Worm (Caenorhabditis elegans): ENCODE data around the gene srx-62.

srx-62 gene

ce11 chrV:3970410-3970809 is 25.3 kb downstream of the srx-62 start, which contains the start of gene cyp-34A9:
Gene cyp-34A9, minus strand, starts transcription at chrV:3970540.
- TF ChIP-seq pqm-1 (tag; optimal IDR thresholded peaks at IDR 0.05): peak; percentile 71
- TF ChIP-seq pha-4 (tag; optimal IDR thresholded peaks at IDR 0.05): peak; percentile 10
- TF ChIP-seq elt-2 (tag; optimal IDR thresholded peaks at IDR 0.05): peak; percentile 80
- TF ChIP-seq lin-39 (tag; optimal IDR thresholded peaks at IDR 0.05): no peak
- no peak for TF ChIP-seq ztf-11 (tag; optimal IDR thresholded peaks at IDR 0.05)

DNA sequence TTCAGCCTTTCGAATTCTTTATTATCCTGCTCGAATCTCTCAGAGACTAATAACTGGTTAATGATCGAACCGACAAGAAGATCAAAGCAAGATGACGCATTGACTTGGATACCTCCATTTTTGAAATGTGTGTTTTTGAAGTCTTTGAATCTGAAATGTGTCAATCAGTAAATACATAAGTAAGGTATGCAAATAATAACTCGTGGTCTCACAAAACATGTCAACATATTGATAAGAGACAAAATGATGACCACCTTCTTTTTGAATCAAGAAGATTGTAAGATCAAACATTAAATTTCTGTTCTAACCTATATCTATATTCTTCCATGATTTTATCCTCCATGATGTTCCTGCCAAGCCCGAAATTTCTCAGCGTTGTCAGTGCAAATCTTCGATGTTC is 26.1 kb downstream of the srx-62 start:
- no peak for TF ChIP-seq elt-3 (tag; optimal IDR thresholded peaks at IDR 0.05)
- peak; percentile 23 for TF ChIP-seq elt-2 (tag; optimal IDR thresholded peaks at IDR 0.05)

ce11 chrV:3968929-3969328 is 26.8 kb downstream of the srx-62 start:
- no peak for TF ChIP-seq lin-15B (tag; optimal IDR thresholded peaks at IDR 0.05)
- no peak for TF ChIP-seq ceh-82 (tag; optimal IDR thresholded peaks at IDR 0.05)
- TF ChIP-seq ztf-4 (tag; optimal IDR thresholded peaks at IDR 0.05): no peak
- no peak for TF ChIP-seq ama-1 (optimal IDR thresholded peaks at IDR 0.05)
- TF ChIP-seq egl-5 (tag; optimal IDR thresholded peaks at IDR 0.05): no peak
- TF ChIP-seq ceh-9 (tag; optimal IDR thresholded peaks at IDR 0.05): no peak
- TF ChIP-seq pha-4 (tag; optimal IDR thresholded peaks at IDR 0.05): no peak
- TF ChIP-seq unc-39 (tag; optimal IDR thresholded peaks at IDR 0.05): no peak
- TF ChIP-seq ZK546.5 (tag; optimal IDR thresholded peaks at IDR 0.05): no peak
- no peak for TF ChIP-seq fkh-2 (tag; optimal IDR thresholded peaks at IDR 0.05)

ce11 chrV:3967762-3968161 is 28.0 kb downstream of the srx-62 start, which contains the start of gene cyp-34A8:
Gene cyp-34A8, minus strand, starts transcription at chrV:3967823.
- TF ChIP-seq nhr-43 (tag; optimal IDR thresholded peaks at IDR 0.05; ENCODE audit: poor library complexity, severe bottlenecking): peak; percentile 9
- peak; percentile 1 for TF ChIP-seq nfya-1 (tag; optimal IDR thresholded peaks at IDR 0.05; ENCODE audit: insufficient read depth)
- no peak for TF ChIP-seq hmg-11 (tag; optimal IDR thresholded peaks at IDR 0.05)

DNA sequence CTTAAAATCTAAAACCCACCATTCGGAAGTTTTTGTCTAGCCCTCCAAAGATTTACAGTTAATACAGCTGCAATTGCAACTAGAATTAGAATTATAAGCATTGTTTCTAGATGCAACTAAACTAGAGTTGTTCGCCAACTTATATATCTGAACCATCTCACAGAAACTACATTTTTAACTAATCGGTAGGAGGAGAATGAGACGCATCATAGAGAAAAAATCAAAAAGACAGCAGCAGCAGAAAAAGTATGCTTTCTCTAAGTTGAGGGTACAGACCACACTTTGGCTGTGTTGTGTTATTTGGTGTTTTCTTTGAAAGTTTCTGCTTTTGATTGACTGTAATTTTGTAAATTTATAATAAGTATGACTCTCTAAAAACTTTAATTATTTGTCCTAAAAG is 32.0 kb downstream of the srx-62 start, which contains the start of gene cyp-34A7:
Gene cyp-34A7, minus strand, starts transcription at position 101 of the 400 bp plus-strand sequence.
- no peak for TF ChIP-seq ceh-9 (tag; optimal IDR thresholded peaks at IDR 0.05)
- no peak for TF ChIP-seq R02D3.7 (tag; optimal IDR thresholded peaks at IDR 0.05)
- no peak for TF ChIP-seq snpc-4 (tag; optimal IDR thresholded peaks at IDR 0.05)
- no peak for TF ChIP-seq lin-15B (tag; optimal IDR thresholded peaks at IDR 0.05)
- TF ChIP-seq ceh-28 (tag; optimal IDR thresholded peaks at IDR 0.05): no peak
- no peak for TF ChIP-seq fkh-2 (tag; optimal IDR thresholded peaks at IDR 0.05)
- TF ChIP-seq nhr-12 (tag; optimal IDR thresholded peaks at IDR 0.05): no peak
- no peak for TF ChIP-seq fkh-10 (GFP tag; optimal IDR thresholded peaks at IDR 0.05)
- no peak for TF ChIP-seq aly-2 (tag; optimal IDR thresholded peaks at IDR 0.05)
- no peak for TF ChIP-seq ztf-4 (tag; optimal IDR thresholded peaks at IDR 0.05)
- no peak for TF ChIP-seq jun-1 (tag; optimal IDR thresholded peaks at IDR 0.05)
- TF ChIP-seq nhr-76 (tag; optimal IDR thresholded peaks at IDR 0.05): no peak
- no peak for TF ChIP-seq lin-39 (tag; optimal IDR thresholded peaks at IDR 0.05)
- no peak for TF ChIP-seq nhr-43 (tag; optimal IDR thresholded peaks at IDR 0.05; ENCODE audit: poor library complexity, severe bottlenecking)
- no peak for TF ChIP-seq elt-2 (tag; optimal IDR thresholded peaks at IDR 0.05)
- TF ChIP-seq daf-12 (tag; optimal IDR thresholded peaks at IDR 0.05): no peak

ce11 chrV:3961235-3961634 is 34.5 kb downstream of the srx-62 start, which contains the start of gene cyp-34A6:
Gene cyp-34A6, minus strand, starts transcription at chrV:3961335.
- no peak for TF ChIP-seq tbx-2 (tag; optimal IDR thresholded peaks at IDR 0.05)
- no peak for TF ChIP-seq ZK546.5 (tag; optimal IDR thresholded peaks at IDR 0.05)
- peak; percentile 17 for TF ChIP-seq pha-4 (tag; optimal IDR thresholded peaks at IDR 0.05)
- no peak for TF ChIP-seq ama-1 (optimal IDR thresholded peaks at IDR 0.05)

- no peak for TF ChIP-seq ztf-4 (tag; optimal IDR thresholded peaks at IDR 0.05)
- TF ChIP-seq nhr-67 (tag; optimal IDR thresholded peaks at IDR 0.05): no peak
- TF ChIP-seq jun-1 (tag; optimal IDR thresholded peaks at IDR 0.05): no peak
- TF ChIP-seq ceh-16 (tag; optimal IDR thresholded peaks at IDR 0.05): no peak
- TF ChIP-seq skn-1 (tag; optimal IDR thresholded peaks at IDR 0.05): no peak
- TF ChIP-seq unc-39 (tag; optimal IDR thresholded peaks at IDR 0.05): no peak
- no peak for TF ChIP-seq ZK546.5 (tag; optimal IDR thresholded peaks at IDR 0.05)
- TF ChIP-seq fkh-2 (tag; optimal IDR thresholded peaks at IDR 0.05): no peak
- no peak for TF ChIP-seq ceh-9 (tag; optimal IDR thresholded peaks at IDR 0.05)
- no peak for TF ChIP-seq daf-12 (tag; optimal IDR thresholded peaks at IDR 0.05)
Observed at ce11 chrV:3957608-3958007, 38.1 kb downstream of the srx-62 start, which contains the start of gene cyp-34A5. Gene cyp-34A5, minus strand, starts transcription at chrV:3957708.
